Worm (Caenorhabditis elegans): ENCODE results near the gene otpl-3.

DNA sequence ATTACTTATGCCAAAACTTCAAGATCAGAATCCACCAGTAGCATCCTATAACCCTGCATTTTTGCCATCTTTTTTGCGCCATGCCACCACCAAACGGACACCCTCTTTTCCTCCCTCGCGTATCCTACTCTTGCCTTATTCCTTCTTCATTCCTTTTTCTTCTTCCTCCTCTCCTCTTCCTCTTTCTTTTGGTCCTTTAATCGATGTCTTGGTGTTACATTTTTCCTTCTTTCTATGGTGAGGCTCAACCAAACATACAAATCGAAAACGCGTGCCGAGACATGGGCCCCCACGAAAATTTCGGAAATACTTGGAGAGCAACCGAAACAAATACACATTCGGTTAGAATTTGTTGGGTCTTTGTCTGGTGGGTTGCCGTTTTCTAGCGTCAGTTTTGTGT is 46.7 kb upstream of the otpl-3 start:
- no peak for TF ChIP-seq ceh-82 (tag; optimal IDR thresholded peaks at IDR 0.05)
- no peak for TF ChIP-seq R02D3.7 (tag; optimal IDR thresholded peaks at IDR 0.05)
